Worm (Caenorhabditis elegans) whole organism, L4/young adult: ENCODE data around the gene swd-2.2.

Source experiments
- W03F9.2 ChIP-seq: fragments of 150-350 bp; optimal IDR thresholded peaks from 2 replicates; lab custom pipeline; 2014; ENCODE audit warnings: missing biosample characterization, missing genetic modification characterization
- dao-5 ChIP-seq: sonication (generic microtip); optimal IDR thresholded peaks from 2 replicates; lab custom pipeline; 2016; ENCODE audit warnings: missing genotype, missing genetic modification characterization, moderate library complexity, missing compliant biosample characterization
- him-1 ChIP-seq: sonication (generic microtip); optimal IDR thresholded peaks from 2 replicates; lab custom pipeline; 2016; ENCODE audit warnings: missing genotype, missing genetic modification reagents, missing genetic modification characterization, missing compliant biosample characterization

- peak; percentile 73 for TF ChIP-seq W03F9.2 (tag; lab: Kevin White, UChicago)
- no peak for TF ChIP-seq him-1 (tag; lab: Kevin White, UChicago)
- TF ChIP-seq dao-5 (tag; lab: Kevin White, UChicago): no peak
Observed at ce11 chrIV:7785506-7786065, 11.4 kb downstream of the swd-2.2 start, which contains the start of gene tag-322.
